Worm (Caenorhabditis elegans): ENCODE measurements around the gene col-89.

Gene col-89

DNA sequence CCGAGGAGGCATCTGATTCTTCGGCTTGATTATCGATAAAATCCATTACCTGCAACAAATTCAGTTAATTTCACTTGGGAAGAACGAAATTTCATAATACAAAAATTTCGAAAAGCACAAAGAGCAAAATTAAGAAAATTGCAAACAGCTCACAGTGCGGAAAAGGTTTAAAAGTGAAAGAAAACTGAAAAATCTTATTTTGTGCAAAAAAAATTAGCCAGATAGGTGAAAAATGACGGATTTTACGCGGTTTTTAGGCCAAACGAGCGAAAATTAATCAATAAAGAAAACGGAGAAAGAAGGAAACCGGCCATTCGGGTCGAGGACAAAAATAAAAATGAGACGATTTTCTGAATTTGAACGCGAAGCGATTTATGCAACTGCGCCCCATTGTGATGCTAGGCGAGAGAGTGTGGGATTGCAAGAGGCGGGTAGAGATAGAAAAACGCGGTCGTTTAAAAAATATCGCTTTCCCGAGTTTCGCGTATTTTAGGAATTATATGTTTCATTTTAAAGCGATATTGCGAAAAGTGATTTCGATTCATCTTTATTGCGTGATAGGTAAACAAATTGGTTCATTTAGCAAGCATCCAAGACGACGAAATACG lies 27.2 kb upstream of the col-89 start, which contains the start of gene emb-5 (continued):
- TF ChIP-seq him-1 (tag; optimal IDR thresholded peaks at IDR 0.05) (no peak), B0035.1 (tag; optimal IDR thresholded peaks at IDR 0.05) (no peak), athp-1 (tag; optimal IDR thresholded peaks at IDR 0.05) (no peak), hmg-1.2 (GFP tag; IDR thresholded peaks at IDR 0.05) (peak; percentile 97), pbrm-1 (GFP tag; IDR thresholded peaks at IDR 0.05) (no peak), hlh-12 (tag; optimal IDR thresholded peaks at IDR 0.05) (no peak), somi-1 (GFP tag; optimal IDR thresholded peaks at IDR 0.05) (no peak), chd-7 (tag; optimal IDR thresholded peaks at IDR 0.05) (no peak), die-1 (tag; optimal IDR thresholded peaks at IDR 0.05) (no peak), hsf-1 (GFP tag; IDR thresholded peaks at IDR 0.05) (no peak), hrde-1 (tag; optimal IDR thresholded peaks at IDR 0.05; ENCODE audit: borderline replicate concordance) (no peak), B0019.2 (GFP tag; conservative IDR thresholded peaks at IDR 0.05) (no peak), lin-40 (tag; optimal IDR thresholded peaks at IDR 0.05) (no peak), mxl-1 (tag; optimal IDR thresholded peaks at IDR 0.05) (no peak), fkh-3 (tag; optimal IDR thresholded peaks at IDR 0.05) (no peak), ztf-18 (tag; optimal IDR thresholded peaks at IDR 0.05) (peak; percentile 34), C06A6.2 (GFP tag; conservative IDR thresholded peaks at IDR 0.05) (no peak), egrh-3 (GFP tag; IDR thresholded peaks at IDR 0.05) (no peak), sea-2 (GFP tag; IDR thresholded peaks at IDR 0.05) (no peak), Y95B8A.8 (GFP tag; IDR thresholded peaks at IDR 0.05) (no peak), T07F8.4 (tag; optimal IDR thresholded peaks at IDR 0.05) (no peak), rcor-1 (GFP tag; IDR thresholded peaks at IDR 0.05) (no peak), lir-1 (GFP tag; conservative IDR thresholded peaks at IDR 0.05) (no peak), nhr-27 (tag; optimal IDR thresholded peaks at IDR 0.05) (no peak), C17E4.6 (GFP tag; IDR thresholded peaks at IDR 0.05) (no peak), ztf-22 (GFP tag; optimal IDR thresholded peaks at IDR 0.05) (no peak), egl-44 (GFP tag; IDR thresholded peaks at IDR 0.05) (no peak), lsl-1 (GFP tag; optimal IDR thresholded peaks at IDR 0.05) (peak; percentile 44), hmg-20 (GFP tag; IDR thresholded peaks at IDR 0.05) (no peak), ekl-4 (GFP tag; IDR thresholded peaks at IDR 0.05) (no peak), akir-1 (GFP tag; optimal IDR thresholded peaks at IDR 0.05) (no peak), K11D2.4 (GFP tag; IDR thresholded peaks at IDR 0.05) (no peak), snpc-1.1 (tag; optimal IDR thresholded peaks at IDR 0.05; ENCODE audit: insufficient read depth) (no peak), ztf-26 (tag; optimal IDR thresholded peaks at IDR 0.05) (no peak), cebp-1 (GFP tag; IDR thresholded peaks at IDR 0.05) (no peak), cebp-1 (tag; optimal IDR thresholded peaks at IDR 0.05) (no peak), dpl-1 (GFP tag; optimal IDR thresholded peaks at IDR 0.05) (peak; percentile 63), snpc-3.4 (tag; optimal IDR thresholded peaks at IDR 0.05) (peak; percentile 18), Y56A3A.18 (GFP tag; IDR thresholded peaks at IDR 0.05) (no peak), Y53F4B.3 (GFP tag; IDR thresholded peaks at IDR 0.05) (no peak), ztf-3 (GFP tag; optimal IDR thresholded peaks at IDR 0.05) (no peak), nhr-80 (tag; optimal IDR thresholded peaks at IDR 0.05) (no peak), attf-5 (GFP tag; optimal IDR thresholded peaks at IDR 0.05) (peak; percentile 59), nfya-2 (GFP tag; IDR thresholded peaks at IDR 0.05) (no peak), madf-8 (GFP tag; conservative IDR thresholded peaks at IDR 0.05) (no peak), lin-26 (GFP tag; IDR thresholded peaks at IDR 0.05) (no peak), F10E7.11 (tag; optimal IDR thresholded peaks at IDR 0.05) (no peak), Y67H2A.10 (GFP tag; conservative IDR thresholded peaks at IDR 0.05) (no peak), tlf-1 (GFP tag; optimal IDR thresholded peaks at IDR 0.05) (no peak)
